Fruit fly (Drosophila melanogaster): ENCODE measurements around the gene Uch.

The Uch gene

DNA sequence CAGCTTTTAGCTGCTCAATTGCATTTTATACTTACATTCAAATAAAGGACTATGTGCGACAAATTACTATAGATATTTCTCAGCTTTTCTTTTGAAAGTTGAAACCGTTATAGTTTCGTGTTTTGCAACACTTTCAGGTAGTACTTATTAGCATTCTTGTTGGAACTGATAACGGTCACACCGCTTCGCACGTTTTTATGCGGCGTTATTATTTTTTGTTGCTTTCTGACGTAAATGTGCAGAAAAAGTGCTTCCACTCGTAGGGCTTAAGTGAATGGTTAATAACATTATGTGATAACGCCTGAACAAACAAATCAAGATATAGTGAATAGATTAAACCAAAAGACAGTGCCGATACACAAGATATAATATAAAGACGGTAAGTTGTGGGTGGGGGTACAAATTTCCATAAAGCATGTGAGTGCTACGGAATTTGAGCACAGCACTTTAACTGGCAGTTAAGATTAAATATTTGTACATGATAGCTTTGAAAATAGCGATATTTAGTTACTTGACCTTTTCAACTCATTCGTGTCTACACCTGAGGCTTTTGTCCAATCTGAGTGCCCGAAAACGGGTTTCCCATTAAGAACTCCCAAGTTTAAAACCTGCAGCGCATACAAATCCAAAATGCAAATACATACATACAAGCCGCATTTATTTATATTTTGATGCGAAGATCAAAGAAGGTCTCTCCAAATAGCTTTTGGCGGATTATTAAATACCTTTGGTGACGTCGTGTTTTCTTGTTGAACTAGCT is 6.7 kb upstream of the Uch start, which contains the start of gene papi (continued):
- TF ChIP-seq CG7556 (GFP tag; optimal IDR thresholded peaks at IDR 0.05) (no peak), Dll (GFP tag; IDR thresholded peaks at IDR 0.05; ENCODE audit: partially characterized antibody) (no peak), crol (GFP tag; IDR thresholded peaks at IDR 0.05) (no peak), sc (optimal IDR thresholded peaks at IDR 0.05) (no peak), sc (GFP tag; optimal IDR thresholded peaks at IDR 0.05) (no peak), CG15601 (tag; optimal IDR thresholded peaks at IDR 0.05) (no peak), Six4 (GFP tag; optimal IDR thresholded peaks at IDR 0.05) (no peak), Stat92E (GFP tag; optimal IDR thresholded peaks at IDR 0.05) (no peak), CG6272 (GFP tag; IDR thresholded peaks at IDR 0.05) (no peak), Dad (GFP tag; optimal IDR thresholded peaks at IDR 0.05) (no peak), Fer1 (GFP tag; optimal IDR thresholded peaks at IDR 0.05) (no peak), CG9215 (GFP tag; IDR thresholded peaks at IDR 0.05) (no peak), bbx (GFP tag; IDR thresholded peaks at IDR 0.05; ENCODE audit: partially characterized antibody) (no peak), hth (optimal IDR thresholded peaks at IDR 0.05) (no peak), HmgZ (tag; optimal IDR thresholded peaks at IDR 0.05) (peak; percentile 52), fd3F (GFP tag; optimal IDR thresholded peaks at IDR 0.05) (no peak), slou (GFP tag; optimal IDR thresholded peaks at IDR 0.05) (no peak), CG12942 (GFP tag; optimal IDR thresholded peaks at IDR 0.05) (no peak), odd (GFP tag; optimal IDR thresholded peaks at IDR 0.05) (no peak), tll (GFP tag; optimal IDR thresholded peaks at IDR 0.05) (no peak), Hand (GFP tag; optimal IDR thresholded peaks at IDR 0.05) (no peak), cad (GFP tag; optimal IDR thresholded peaks at IDR 0.05) (no peak), CG1647 (GFP tag; optimal IDR thresholded peaks at IDR 0.05) (no peak), CG9609 (GFP tag; optimal IDR thresholded peaks at IDR 0.05) (no peak), dmrt11E (tag; optimal IDR thresholded peaks at IDR 0.05) (no peak), br (optimal IDR thresholded peaks at IDR 0.05) (no peak), toy (GFP tag; IDR thresholded peaks at IDR 0.05) (no peak), Bdp1 (GFP tag; optimal IDR thresholded peaks at IDR 0.05) (no peak), Elba2 (GFP tag; optimal IDR thresholded peaks at IDR 0.05) (peak; percentile 78), Lhr (GFP tag; optimal IDR thresholded peaks at IDR 0.05) (no peak), pita (GFP tag; optimal IDR thresholded peaks at IDR 0.05) (no peak), lab (GFP tag; optimal IDR thresholded peaks at IDR 0.05) (peak; percentile 22), maf-S (GFP tag; optimal IDR thresholded peaks at IDR 0.05) (no peak), eve (GFP tag; optimal IDR thresholded peaks at IDR 0.05) (no peak), repo (GFP tag; optimal IDR thresholded peaks at IDR 0.05) (no peak), CG4360 (GFP tag; IDR thresholded peaks at IDR 0.05) (0 out of 2 replicates have a peak, but pooled peaks have one; percentile 38), trh (GFP tag; optimal IDR thresholded peaks at IDR 0.05) (no peak), sd (tag; optimal IDR thresholded peaks at IDR 0.05) (peak; percentile 75), esg (GFP tag; conservative IDR thresholded peaks at IDR 0.05) (no peak), gt (GFP tag; IDR thresholded peaks at IDR 0.05) (no peak), scrt (GFP tag; optimal IDR thresholded peaks at IDR 0.05) (peak; percentile 19), az2 (GFP tag; optimal IDR thresholded peaks at IDR 0.05) (no peak), Abd-B (GFP tag; optimal IDR thresholded peaks at IDR 0.05) (no peak), ranshi (GFP tag; IDR thresholded peaks at IDR 0.05) (no peak), disco-r (GFP tag; optimal IDR thresholded peaks at IDR 0.05) (no peak), D (optimal IDR thresholded peaks at IDR 0.05) (no peak), D (GFP tag; optimal IDR thresholded peaks at IDR 0.05) (no peak), CG2120 (GFP tag; optimal IDR thresholded peaks at IDR 0.05) (peak; percentile 38), NFAT (GFP tag; IDR thresholded peaks at IDR 0.05) (no peak), CG4282 (GFP tag; optimal IDR thresholded peaks at IDR 0.05) (no peak), exex (tag; optimal IDR thresholded peaks at IDR 0.05) (peak; percentile 57)
